Worm (Caenorhabditis elegans) whole organism, L3 larva: ENCODE results near the gene dnj-17.

Experiments used
- ZK546.5 ChIP-seq: sonication (generic microtip); optimal IDR thresholded peaks from 2 replicates; lab custom pipeline; 2017; ENCODE audit warnings: missing biosample characterization, missing genetic modification characterization
- aly-2 ChIP-seq: fragments of 150-350 bp; optimal IDR thresholded peaks from 2 replicates; lab custom pipeline; 2014; ENCODE audit warnings: missing biosample characterization, missing genetic modification characterization
- daf-12 ChIP-seq: fragments of 150-350 bp; optimal IDR thresholded peaks from 2 replicates; lab custom pipeline; 2014; ENCODE audit warnings: missing biosample characterization, missing genetic modification reagents, missing genetic modification characterization
- fkh-10 ChIP-seq: sonication (generic microtip); optimal IDR thresholded peaks from 2 replicates; lab custom pipeline; 2017; ENCODE audit warnings: missing biosample characterization, missing genetic modification reagents, missing genetic modification characterization
- mdl-1 ChIP-seq: fragments of 150-350 bp; optimal IDR thresholded peaks from 2 replicates; lab custom pipeline; 2014; ENCODE audit warnings: missing biosample characterization, missing genetic modification characterization
- nhr-12 ChIP-seq: fragments of 150-350 bp; optimal IDR thresholded peaks from 2 replicates; lab custom pipeline; 2014; ENCODE audit warnings: missing biosample characterization, missing genetic modification characterization
- nhr-76 ChIP-seq: fragments of 150-350 bp; sonication (generic microtip); optimal IDR thresholded peaks from 5 replicates; lab custom pipeline; 2014; ENCODE audit warnings: missing biosample characterization, missing genetic modification characterization
- sea-2 ChIP-seq: fragments of 150-350 bp; sonication (generic microtip); optimal IDR thresholded peaks from 4 replicates; lab custom pipeline; 2014; ENCODE audit warnings: missing biosample characterization, missing genetic modification reagents, missing genetic modification characterization
- unc-39 ChIP-seq: sonication (generic microtip); optimal IDR thresholded peaks from 4 replicates; lab custom pipeline; 2017; ENCODE audit warnings: missing biosample characterization, missing genetic modification characterization
- zag-1 ChIP-seq: fragments of 150-350 bp; optimal IDR thresholded peaks from 2 replicates; lab custom pipeline; 2014; ENCODE audit warnings: missing biosample characterization, missing genetic modification characterization

- TF ChIP-seq zag-1 (tag; lab: Kevin White, UChicago), result no peak
- TF ChIP-seq nhr-12 (tag; lab: Kevin White, UChicago), result no peak
- no peak for TF ChIP-seq daf-12
- TF ChIP-seq mdl-1, result no peak
- TF ChIP-seq fkh-10, result no peak
- no peak for TF ChIP-seq nhr-76 (tag; lab: Kevin White, UChicago)
- TF ChIP-seq unc-39 (tag; lab: Kevin White, UChicago), result no peak
- TF ChIP-seq ZK546.5 (tag; lab: Kevin White, UChicago), result no peak
- TF ChIP-seq aly-2 (tag; lab: Kevin White, UChicago), result no peak
- TF ChIP-seq sea-2 (GFP tag; lab: Kevin White, UChicago), result no peak
Observed at ce11 chrIII:13423414-13423813, 30.3 kb upstream of the dnj-17 start, which contains the start of gene exo-1.
